Worm (Caenorhabditis elegans) whole organism, L1 larva: ENCODE results near the gene Y116F11B.7.

Experiments
- aha-1 ChIP-seq: fragments of 150-350 bp; optimal IDR thresholded peaks from 2 replicates; lab custom pipeline; 2014; ENCODE audit warnings: missing biosample characterization, missing genetic modification characterization
- ceh-90 ChIP-seq: sonication (generic microtip); optimal IDR thresholded peaks from 2 replicates; lab custom pipeline; 2016; ENCODE audit warnings: missing genetic modification characterization, missing compliant biosample characterization
- hlh-4 ChIP-seq: sonication (generic microtip); optimal IDR thresholded peaks from 2 replicates; lab custom pipeline; 2016; ENCODE audit warnings: mild to moderate bottlenecking, missing genetic modification characterization, missing compliant biosample characterization
- mdl-1 ChIP-seq, 2 experiments: fragments of 150-350 bp; optimal IDR thresholded peaks; 2 replicates each; lab custom pipeline; 2014 to 2017; ENCODE audit warnings: missing biosample characterization in 2 of 2, missing genetic modification characterization in 2 of 2, inconsistent platforms in 1 of 2
- nhr-12 ChIP-seq: sonication (generic microtip); optimal IDR thresholded peaks from 2 replicates; lab custom pipeline; 2017; ENCODE audit warnings: missing biosample characterization, missing genetic modification characterization
- nhr-47 ChIP-seq: sonication (generic microtip); optimal IDR thresholded peaks from 2 replicates; lab custom pipeline; 2016; ENCODE audit warnings: mild to moderate bottlenecking, missing genetic modification characterization, moderate library complexity, missing compliant biosample characterization
- nhr-76 ChIP-seq: sonication (generic microtip); optimal IDR thresholded peaks from 2 replicates; lab custom pipeline; 2017; ENCODE audit warnings: missing biosample characterization, missing genetic modification characterization
- swsn-7 ChIP-seq: sonication (generic microtip); optimal IDR thresholded peaks from 2 replicates; lab custom pipeline; 2016; ENCODE audit warnings: missing genetic modification characterization, missing compliant biosample characterization

DNA sequence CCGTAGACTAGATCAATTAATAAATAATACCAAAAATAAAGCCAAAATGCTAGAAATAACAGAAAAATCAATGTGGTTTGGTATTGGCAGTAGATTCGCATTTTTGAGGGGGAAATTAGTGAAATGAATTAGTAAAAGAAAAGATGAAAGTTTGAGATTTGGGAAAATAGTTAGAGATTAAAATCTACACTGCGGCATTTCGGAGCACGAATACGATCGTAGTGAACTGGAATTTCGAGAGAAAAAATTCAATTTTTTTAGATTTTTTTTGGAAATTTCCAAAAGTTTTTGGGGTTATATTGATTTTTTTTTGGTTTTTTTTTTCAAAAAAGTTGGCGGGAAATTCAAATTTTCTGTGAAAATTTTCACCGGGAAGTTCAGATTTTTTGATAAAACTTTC lies 19.8 kb downstream of the Y116F11B.7 start, which contains the start of gene Y116F11B.9:
- TF ChIP-seq aha-1 (tag; lab: Kevin White, UChicago): no peak
- no peak for TF ChIP-seq nhr-47 (tag; lab: Kevin White, UChicago)
- no peak for TF ChIP-seq hlh-4 (tag; lab: Kevin White, UChicago)
- TF ChIP-seq swsn-7: no peak
- no peak for TF ChIP-seq nhr-76
- no peak for TF ChIP-seq nhr-12 (tag; lab: Kevin White, UChicago)
- TF ChIP-seq mdl-1 (tag; optimal IDR thresholded peaks at IDR 0.05; lab: Kevin White, UChicago): no peak
- no peak for TF ChIP-seq ceh-90
